Worm (Caenorhabditis elegans) whole organism, young adult: ENCODE measurements around the gene srh-264.

Experiments used
- B0336.3 ChIP-seq: fragments of 200-800 bp; sonication (Bioruptor generic); IDR thresholded peaks from 2 replicates; pipeline ENCODE4 v1.3.6; 2022; ENCODE audit warnings: missing genetic modification characterization, missing compliant biosample characterization
- C17E4.6 ChIP-seq: fragments of 200-800 bp; sonication (Bioruptor generic); IDR thresholded peaks from 2 replicates; pipeline ENCODE4 v1.3.6; 2022; ENCODE audit warnings: missing genetic modification reagents, missing genetic modification characterization, missing compliant biosample characterization
- F10E7.11 ChIP-seq: sonication (generic microtip); optimal IDR thresholded peaks from 2 replicates; lab custom pipeline; 2017; ENCODE audit warnings: mild to moderate bottlenecking, missing genetic modification characterization, moderate library complexity, missing compliant biosample characterization
- F22D6.2 ChIP-seq: sonication (generic microtip); optimal IDR thresholded peaks from 2 replicates; lab custom pipeline; 2016; ENCODE audit warnings: mild to moderate bottlenecking, missing genetic modification characterization, missing compliant biosample characterization
- F37B4.10 ChIP-seq: fragments of 200-800 bp; sonication (Bioruptor generic); IDR thresholded peaks from 2 replicates; pipeline ENCODE4 v1.3.6; 2022; ENCODE audit warnings: missing genetic modification characterization, missing compliant biosample characterization
- F39B2.1 ChIP-seq: fragments of 200-800 bp; sonication (Bioruptor generic); IDR thresholded peaks from 2 replicates; pipeline ENCODE4 v1.3.6; 2022; ENCODE audit warnings: missing genetic modification reagents, missing genetic modification characterization, missing compliant biosample characterization
- F57A8.1 ChIP-seq: fragments of 200-800 bp; sonication (Bioruptor generic); optimal IDR thresholded peaks from 2 replicates; lab custom pipeline; 2018; ENCODE audit warnings: mild to moderate bottlenecking, missing genetic modification characterization, moderate library complexity, missing compliant biosample characterization
- T07F8.4 ChIP-seq: sonication (generic microtip); optimal IDR thresholded peaks from 2 replicates; lab custom pipeline; 2016; ENCODE audit warnings: mild to moderate bottlenecking, missing genetic modification characterization, moderate library complexity, missing compliant biosample characterization
- Y95B8A.8 ChIP-seq: fragments of 200-800 bp; sonication (Bioruptor generic); IDR thresholded peaks from 2 replicates; pipeline ENCODE4 v1.3.6; 2022; ENCODE audit warnings: missing genetic modification reagents, missing genetic modification characterization, missing compliant biosample characterization
- aptf-2 ChIP-seq: fragments of 200-800 bp; sonication (Bioruptor generic); conservative IDR thresholded peaks from 2 replicates; pipeline ENCODE4 v1.3.6; 2022; ENCODE audit warnings: missing genetic modification reagents, missing genetic modification characterization, missing compliant biosample characterization
- cebp-2 ChIP-seq: fragments of 200-800 bp; sonication (Bioruptor generic); IDR thresholded peaks from 2 replicates; pipeline ENCODE4 v1.3.6; 2022; ENCODE audit warnings: missing genetic modification characterization, missing compliant biosample characterization
- ceh-40 ChIP-seq: fragments of 200-800 bp; sonication (Bioruptor generic); IDR thresholded peaks from 2 replicates; pipeline ENCODE4 v1.3.6; 2022; ENCODE audit warnings: missing genetic modification characterization, missing compliant biosample characterization
- ceh-79 ChIP-seq: sonication (generic microtip); optimal IDR thresholded peaks from 2 replicates; lab custom pipeline; 2017; ENCODE audit warnings: mild to moderate bottlenecking, missing genetic modification characterization, missing compliant biosample characterization
- dox-1 ChIP-seq: fragments of 200-800 bp; sonication (Bioruptor generic); IDR thresholded peaks from 2 replicates; pipeline ENCODE4 v1.3.6; 2022; ENCODE audit warnings: missing genetic modification reagents, missing genetic modification characterization, missing compliant biosample characterization
- dpff-1 ChIP-seq: sonication (generic microtip); optimal IDR thresholded peaks from 2 replicates; lab custom pipeline; 2017; ENCODE audit warnings: mild to moderate bottlenecking, missing genetic modification characterization, missing compliant biosample characterization
- egl-18 ChIP-seq: fragments of 200-800 bp; sonication (Bioruptor generic); IDR thresholded peaks from 2 replicates; pipeline ENCODE4 v1.3.6; 2022; ENCODE audit warnings: missing genetic modification reagents, missing genetic modification characterization, missing compliant biosample characterization
- egl-44 ChIP-seq: fragments of 200-800 bp; sonication (Bioruptor generic); IDR thresholded peaks from 2 replicates; pipeline ENCODE4 v1.3.6; 2022; ENCODE audit warnings: missing genetic modification reagents, missing genetic modification characterization, missing compliant biosample characterization
- fkh-3 ChIP-seq: sonication (generic microtip); optimal IDR thresholded peaks from 2 replicates; lab custom pipeline; 2016; ENCODE audit warnings: mild to moderate bottlenecking, missing genetic modification characterization, missing compliant biosample characterization
- him-1 ChIP-seq: sonication (generic microtip); optimal IDR thresholded peaks from 2 replicates; lab custom pipeline; 2016; ENCODE audit warnings: missing genotype, missing genetic modification reagents, missing genetic modification characterization, missing compliant biosample characterization
- hlh-12 ChIP-seq: sonication (generic microtip); optimal IDR thresholded peaks from 2 replicates; lab custom pipeline; 2016; ENCODE audit warnings: missing genetic modification characterization, missing compliant biosample characterization
- hmg-1.2 ChIP-seq: fragments of 200-800 bp; sonication (Bioruptor generic); IDR thresholded peaks from 2 replicates; pipeline ENCODE4 v1.3.6; 2022; ENCODE audit warnings: missing genetic modification reagents, missing genetic modification characterization, missing compliant biosample characterization
- hmg-20 ChIP-seq: fragments of 200-800 bp; sonication (Bioruptor generic); IDR thresholded peaks from 2 replicates; pipeline ENCODE4 v1.3.6; 2022; ENCODE audit warnings: missing genetic modification reagents, missing genetic modification characterization, missing compliant biosample characterization
- hrde-1 ChIP-seq: sonication (generic microtip); optimal IDR thresholded peaks from 2 replicates; lab custom pipeline; 2016; ENCODE audit warnings: missing genetic modification characterization, mild to moderate bottlenecking, missing compliant biosample characterization, moderate library complexity, missing genotype, missing genetic modification reagents, borderline replicate concordance
- hsf-1 ChIP-seq: fragments of 200-800 bp; sonication (Bioruptor generic); IDR thresholded peaks from 2 replicates; pipeline ENCODE4 v1.3.6; 2022; ENCODE audit warnings: missing genetic modification reagents, missing genetic modification characterization, missing compliant biosample characterization
- let-607 ChIP-seq, 2 experiments: fragments of 200-800 bp in 1 of 2; sonication (Bioruptor generic) in 1 of 2; sonication (generic microtip) in 1 of 2; optimal IDR thresholded peaks; 2 replicates each; lab custom pipeline; 2016 to 2018; ENCODE audit warnings: mild to moderate bottlenecking in 2 of 2, missing compliant biosample characterization in 2 of 2, missing genetic modification characterization in 2 of 2, moderate library complexity in 2 of 2, missing genotype in 1 of 2
- lin-26 ChIP-seq: fragments of 200-800 bp; sonication (Bioruptor generic); IDR thresholded peaks from 2 replicates; pipeline ENCODE4 v1.3.6; 2022; ENCODE audit warnings: missing genetic modification reagents, missing genetic modification characterization, missing compliant biosample characterization
- lin-54 ChIP-seq: fragments of 200-800 bp; sonication (Bioruptor generic); optimal IDR thresholded peaks from 2 replicates; lab custom pipeline; 2018; ENCODE audit warnings: mild to moderate bottlenecking, missing genetic modification characterization, missing compliant biosample characterization
- madf-8 ChIP-seq: fragments of 200-800 bp; sonication (Bioruptor generic); conservative IDR thresholded peaks from 2 replicates; pipeline ENCODE4 v1.3.6; 2022; ENCODE audit warnings: missing genetic modification reagents, missing genetic modification characterization, missing compliant biosample characterization
- mxl-1 ChIP-seq: sonication (generic microtip); optimal IDR thresholded peaks from 2 replicates; lab custom pipeline; 2016; ENCODE audit warnings: missing genetic modification characterization, missing compliant biosample characterization
- nfya-1 ChIP-seq: sonication (generic microtip); optimal IDR thresholded peaks from 2 replicates; lab custom pipeline; 2017; ENCODE audit warnings: antibody characterized with exemption, missing compliant biosample characterization, missing genetic modification characterization, borderline replicate concordance; ENCODE audit not compliant: insufficient read depth
- nfyb-1 ChIP-seq: fragments of 200-800 bp; sonication (Bioruptor generic); IDR thresholded peaks from 2 replicates; pipeline ENCODE4 v1.3.6; 2022; ENCODE audit warnings: missing genetic modification reagents, missing genetic modification characterization, missing compliant biosample characterization
- nhr-27 ChIP-seq: fragments of 200-800 bp; sonication (Bioruptor generic); optimal IDR thresholded peaks from 2 replicates; lab custom pipeline; 2018; ENCODE audit warnings: mild to moderate bottlenecking, missing genetic modification characterization, moderate library complexity, missing compliant biosample characterization
- nhr-80 ChIP-seq: sonication (generic microtip); optimal IDR thresholded peaks from 2 replicates; lab custom pipeline; 2016; ENCODE audit warnings: missing genetic modification characterization, missing compliant biosample characterization
- nhr-90 ChIP-seq: sonication (generic microtip); optimal IDR thresholded peaks from 2 replicates; lab custom pipeline; 2016; ENCODE audit warnings: missing genotype, mild to moderate bottlenecking, missing genetic modification characterization, missing compliant biosample characterization
- pha-4 ChIP-seq: fragments of 150-350 bp; sonication (generic microtip); optimal IDR thresholded peaks from 2 replicates; lab custom pipeline; 2014; ENCODE audit warnings: missing biosample characterization, missing genetic modification reagents, missing genetic modification characterization
- rcor-1 ChIP-seq: fragments of 200-800 bp; sonication (Bioruptor generic); IDR thresholded peaks from 2 replicates; pipeline ENCODE4 v1.3.6; 2022; ENCODE audit warnings: missing genetic modification reagents, missing genetic modification characterization, missing compliant biosample characterization
- repo-1 ChIP-seq: sonication (generic microtip); optimal IDR thresholded peaks from 2 replicates; lab custom pipeline; 2017; ENCODE audit warnings: mild to moderate bottlenecking, missing genetic modification characterization, missing compliant biosample characterization
- rpc-1 ChIP-seq, 2 experiments: fragments of 150-350 bp in 1 of 2; sonication (generic microtip) in 1 of 2; optimal IDR thresholded peaks; 2 replicates each; lab custom pipeline; 2014 to 2018; ENCODE audit warnings: missing biosample characterization in 1 of 2, missing genetic modification characterization in 1 of 2, missing genetic modification reagents in 1 of 2, missing genotype in 1 of 2
- snpc-1.1 ChIP-seq: sonication (generic microtip); optimal IDR thresholded peaks from 2 replicates; lab custom pipeline; 2017; ENCODE audit warnings: missing genetic modification characterization, mild to moderate bottlenecking, missing compliant biosample characterization, antibody characterized with exemption, moderate library complexity, missing genotype, missing genetic modification reagents; ENCODE audit not compliant: insufficient read depth
- snpc-1.3 ChIP-seq: sonication (generic microtip); optimal IDR thresholded peaks from 2 replicates; lab custom pipeline; 2017; ENCODE audit warnings: missing genetic modification characterization, mild to moderate bottlenecking, missing compliant biosample characterization, antibody characterized with exemption, moderate library complexity, missing genotype, missing genetic modification reagents; ENCODE audit not compliant: insufficient read depth
- snpc-4 ChIP-seq, 5 experiments: fragments of 150-350 bp in 1 of 5; sonication (generic microtip) in 4 of 5; optimal IDR thresholded peaks; 2 replicates each; lab custom pipeline; 2014 to 2018; ENCODE audit warnings: missing genetic modification characterization in 5 of 5, missing biosample characterization in 3 of 5, antibody characterized with exemption in 2 of 5, mild to moderate bottlenecking in 2 of 5, missing compliant biosample characterization in 2 of 5, missing genotype in 2 of 5, moderate library complexity in 2 of 5, missing genetic modification reagents in 1 of 5
- tlf-1 ChIP-seq: fragments of 200-800 bp; sonication (Bioruptor generic); optimal IDR thresholded peaks from 2 replicates; lab custom pipeline; 2018; ENCODE audit warnings: mild to moderate bottlenecking, missing genetic modification characterization, missing compliant biosample characterization
- zim-3 ChIP-seq: sonication (generic microtip); optimal IDR thresholded peaks from 2 replicates; lab custom pipeline; 2017; ENCODE audit warnings: mild to moderate bottlenecking, missing genetic modification characterization, moderate library complexity, missing compliant biosample characterization
- ztf-18 ChIP-seq: sonication (generic microtip); optimal IDR thresholded peaks from 2 replicates; lab custom pipeline; 2016; ENCODE audit warnings: missing genotype, mild to moderate bottlenecking, missing genetic modification characterization, missing compliant biosample characterization
- ztf-26 ChIP-seq: sonication (generic microtip); optimal IDR thresholded peaks from 2 replicates; lab custom pipeline; 2017; ENCODE audit warnings: missing genetic modification characterization, missing compliant biosample characterization
- ztf-28 ChIP-seq: fragments of 200-800 bp; sonication (Bioruptor generic); IDR thresholded peaks from 2 replicates; pipeline ENCODE4 v1.3.6; 2022; ENCODE audit warnings: missing genetic modification reagents, missing genetic modification characterization, missing compliant biosample characterization
- ztf-3 ChIP-seq: fragments of 200-800 bp; sonication (Bioruptor generic); optimal IDR thresholded peaks from 2 replicates; lab custom pipeline; 2018; ENCODE audit warnings: mild to moderate bottlenecking, missing genetic modification characterization, missing compliant biosample characterization
- ztf-6 ChIP-seq: fragments of 200-800 bp; sonication (Bioruptor generic); IDR thresholded peaks from 2 replicates; pipeline ENCODE4 v1.3.6; 2022; ENCODE audit warnings: missing genetic modification reagents, missing genetic modification characterization, missing compliant biosample characterization

The srh-264 gene

DNA sequence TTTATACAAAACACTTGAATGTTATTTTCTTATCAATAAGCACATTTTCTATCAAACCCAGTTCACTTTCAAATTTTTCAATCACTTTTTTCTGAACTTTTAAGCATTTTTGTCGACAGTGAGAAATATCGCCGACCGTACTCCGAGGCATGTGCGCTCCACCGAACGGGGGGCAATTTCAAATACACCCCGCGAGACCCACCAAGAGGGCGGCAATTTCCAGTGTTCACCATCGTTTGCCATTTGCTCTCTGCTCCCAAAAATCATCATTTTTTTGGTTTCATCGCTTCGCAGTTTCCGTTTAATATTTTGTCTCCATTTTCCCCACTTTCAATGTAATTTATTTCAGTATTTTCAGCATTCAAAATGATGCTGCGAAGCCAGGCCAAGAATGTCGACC, 18.6 kb upstream of the srh-264 start, which contains the start of gene cyb-3 (continued):
- TF ChIP-seq lin-26 (GFP tag; lab: Robert Waterston, UW) (no peak), ztf-26 (tag; lab: Kevin White, UChicago) (no peak), C17E4.6 (GFP tag; lab: Robert Waterston, UW) (no peak), cebp-2 (GFP tag; lab: Robert Waterston, UW) (no peak), pha-4 (no peak), hlh-12 (tag; lab: Kevin White, UChicago) (no peak), snpc-1.1 (tag; lab: Kevin White, UChicago) (no peak), egl-18 (no peak), ztf-6 (GFP tag; lab: Robert Waterston, UW) (no peak), nhr-27 (no peak), dpff-1 (tag; lab: Kevin White, UChicago) (no peak), mxl-1 (tag; lab: Kevin White, UChicago) (no peak), snpc-1.3 (tag; lab: Kevin White, UChicago) (no peak), him-1 (no peak), Y95B8A.8 (GFP tag; lab: Robert Waterston, UW) (peak; percentile 67; the same call in 1 of the 2 replicates), lin-54 (GFP tag; lab: Kevin White, UChicago) (peak; percentile 75), hrde-1 (tag; lab: Kevin White, UChicago) (no peak), F10E7.11 (no peak), rcor-1 (GFP tag; lab: Robert Waterston, UW) (peak; percentile 59; the same call in 1 of the 2 replicates), ceh-40 (GFP tag; lab: Robert Waterston, UW) (no peak), hmg-1.2 (GFP tag; lab: Robert Waterston, UW) (peak; percentile 55; the same call in 1 of the 2 replicates), tlf-1 (GFP tag; lab: Kevin White, UChicago) (peak; percentile 48), ztf-28 (GFP tag; lab: Robert Waterston, UW) (no peak), rpc-1 (optimal IDR thresholded peaks at IDR 0.05; lab: Kevin White, UChicago) (no peak), rpc-1 (tag; optimal IDR thresholded peaks at IDR 0.05; lab: Kevin White, UChicago) (no peak), repo-1 (tag; lab: Kevin White, UChicago) (no peak), nfya-1 (no peak), nhr-90 (tag; lab: Kevin White, UChicago) (no peak), F39B2.1 (GFP tag; lab: Robert Waterston, UW) (no peak), ceh-79 (tag; lab: Kevin White, UChicago) (no peak), F37B4.10 (GFP tag; lab: Robert Waterston, UW) (no peak), dox-1 (GFP tag; lab: Robert Waterston, UW) (peak; percentile 60; the same call in 1 of the 2 replicates), nhr-80 (tag; lab: Kevin White, UChicago) (no peak), T07F8.4 (no peak), snpc-4 (GFP tag; optimal IDR thresholded peaks at IDR 0.05; lab: Kevin White, UChicago) (peak; percentile 1), snpc-4 (tag; optimal IDR thresholded peaks at IDR 0.05; lab: Kevin White, UChicago) (peak in 1 of 4 experiments; percentile 53), fkh-3 (tag; lab: Kevin White, UChicago) (no peak), ztf-3 (GFP tag; lab: Kevin White, UChicago) (no peak), hsf-1 (peak; percentile 86), nfyb-1 (GFP tag; lab: Robert Waterston, UW) (no peak), aptf-2 (no peak), B0336.3 (GFP tag; lab: Robert Waterston, UW) (no peak), let-607 (tag; optimal IDR thresholded peaks at IDR 0.05; lab: Kevin White, UChicago) (no peak), hmg-20 (no peak), egl-44 (no peak), zim-3 (no peak), madf-8 (peak; percentile 92), F22D6.2 (tag; lab: Kevin White, UChicago) (no peak), ztf-18 (tag; lab: Kevin White, UChicago) (peak; percentile 20), F57A8.1 (no peak)
